Fruit fly (Drosophila melanogaster) whole organism, adult: ENCODE measurements around the gene CG13926.

Source experiments
- CG11617 ChIP-seq: fragments of 200-800 bp; sonication (Bioruptor generic); optimal IDR thresholded peaks from 2 replicates; lab custom pipeline; 2017; ENCODE audit warnings: mild to moderate bottlenecking, missing biosample characterization, missing genetic modification reagents, missing genetic modification characterization
- CG33017 ChIP-seq: fragments of 200-800 bp; sonication (Bioruptor generic); optimal IDR thresholded peaks from 2 replicates; lab custom pipeline; 2018; ENCODE audit warnings: missing biosample characterization, mild to moderate bottlenecking, missing genetic modification characterization, moderate library complexity
- CG5204 ChIP-seq: fragments of 200-800 bp; sonication (Bioruptor generic); optimal IDR thresholded peaks from 2 replicates; lab custom pipeline; 2016; ENCODE audit warnings: missing biosample characterization, missing genetic modification characterization
- CG7045 ChIP-seq: fragments of 200-800 bp; sonication (Bioruptor generic); optimal IDR thresholded peaks from 2 replicates; lab custom pipeline; 2017; ENCODE audit warnings: missing biosample characterization, mild to moderate bottlenecking, missing genetic modification characterization
- CG7101 ChIP-seq: fragments of 200-800 bp; sonication (Bioruptor generic); optimal IDR thresholded peaks from 2 replicates; lab custom pipeline; 2018; ENCODE audit warnings: missing biosample characterization, mild to moderate bottlenecking, missing genetic modification characterization, moderate library complexity
- Clk ChIP-seq: fragments of 200-800 bp; sonication (Bioruptor generic); optimal IDR thresholded peaks from 2 replicates; lab custom pipeline; 2017; ENCODE audit warnings: missing biosample characterization, missing genetic modification characterization
- Mnt ChIP-seq: fragments of 200-800 bp; sonication (Bioruptor generic); optimal IDR thresholded peaks from 2 replicates; lab custom pipeline; 2016; ENCODE audit warnings: missing biosample characterization, mild to moderate bottlenecking, missing genetic modification characterization
- kay ChIP-seq: fragments of 200-800 bp; sonication (Bioruptor generic); peaks from one replicate; lab custom pipeline; 2016; ENCODE audit warnings: missing biosample characterization, missing genetic modification characterization, borderline replicate concordance
- tj ChIP-seq: fragments of 200-800 bp; sonication (Bioruptor generic); optimal IDR thresholded peaks from 3 replicates; lab custom pipeline; 2017; ENCODE audit warnings: missing biosample characterization, mild to moderate bottlenecking, missing genetic modification characterization, moderate library complexity
- toe ChIP-seq: fragments of 200-800 bp; sonication (Bioruptor generic); optimal IDR thresholded peaks from 2 replicates; lab custom pipeline; 2016; ENCODE audit warnings: missing biosample characterization, missing genetic modification characterization

DNA sequence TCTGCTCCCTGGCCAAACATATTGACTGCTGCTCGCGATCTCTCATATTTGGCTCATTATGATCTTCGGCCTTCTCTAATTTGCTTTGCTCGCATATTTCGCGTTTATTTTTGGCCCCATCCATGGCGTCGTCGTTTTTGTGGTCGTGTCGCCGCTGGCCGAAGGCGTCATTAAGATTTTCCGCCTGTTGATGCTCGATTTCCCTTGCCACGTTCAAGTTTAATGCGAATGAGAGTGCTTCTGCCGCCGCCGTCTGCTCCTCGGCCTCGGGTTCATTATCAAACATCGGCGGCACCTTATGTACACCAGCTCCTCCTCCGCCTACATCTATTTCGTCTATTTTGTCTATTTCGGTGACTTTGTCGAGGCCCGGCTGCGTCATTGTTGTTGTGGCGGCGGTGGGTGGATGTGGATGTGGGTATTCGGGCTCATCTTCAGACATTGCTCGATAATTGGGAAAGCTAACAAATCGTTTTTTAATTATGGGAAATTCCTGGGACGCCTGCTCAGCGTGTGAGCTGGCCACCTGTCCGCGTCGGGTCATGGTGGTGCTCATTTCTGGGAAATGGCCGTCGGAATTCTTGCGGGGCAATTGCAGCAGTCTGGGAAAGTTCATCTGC lies 3.4 kb downstream of the CG13926 start:
- no peak for TF ChIP-seq kay (GFP tag; lab: Kevin White, UChicago)
- no peak for TF ChIP-seq Clk
- no peak for TF ChIP-seq CG33017 (tag; lab: Kevin White, UChicago)
- no peak for TF ChIP-seq tj (GFP tag; lab: Kevin White, UChicago)
- no peak for TF ChIP-seq CG11617 (GFP tag; lab: Kevin White, UChicago)
- no peak for TF ChIP-seq CG7101
- no peak for TF ChIP-seq CG5204
- no peak for TF ChIP-seq Mnt (GFP tag; lab: Kevin White, UChicago)
- no peak for TF ChIP-seq CG7045 (GFP tag; lab: Kevin White, UChicago)
- no peak for TF ChIP-seq toe (GFP tag; lab: Kevin White, UChicago)
